Worm (Caenorhabditis elegans): ENCODE results near the gene fbxb-47.
"Not testable (repeated sequence)": the region's sequence is repeated elsewhere in the genome, so short reads cannot be mapped to it uniquely, and the experiment has no call there.

DNA sequence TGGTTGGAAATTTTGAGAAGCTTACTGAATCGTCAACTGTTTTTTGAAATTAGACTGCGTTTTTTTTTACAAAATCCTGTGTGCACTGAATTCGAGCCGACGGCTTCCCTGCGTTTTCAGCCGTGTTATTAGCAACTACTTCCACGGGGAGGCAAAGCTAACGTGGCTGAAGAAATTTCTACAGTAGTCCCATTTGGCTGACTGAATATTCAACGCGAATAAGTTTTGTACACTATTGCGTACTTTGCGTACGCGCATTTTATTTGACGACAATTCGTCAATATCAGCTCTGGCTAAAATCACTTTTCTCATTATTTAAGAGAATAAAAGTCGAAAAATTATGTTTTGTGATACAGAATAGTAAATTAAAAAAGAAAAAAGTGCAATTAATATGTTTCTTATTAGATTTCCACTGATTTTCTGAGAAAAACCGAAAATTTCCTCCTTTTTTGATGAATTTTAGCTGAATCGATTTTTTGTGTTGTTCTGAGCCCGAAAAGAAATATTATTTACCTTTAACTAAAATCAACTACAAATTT, 41.9 kb downstream of the fbxb-47 start:
- TF ChIP-seq somi-1 (GFP tag; optimal IDR thresholded peaks at IDR 0.05); bed-2 (GFP tag; IDR thresholded peaks at IDR 0.05); him-1 (tag; optimal IDR thresholded peaks at IDR 0.05); ztf-22 (GFP tag; optimal IDR thresholded peaks at IDR 0.05); dpl-1 (GFP tag; optimal IDR thresholded peaks at IDR 0.05); hlh-26 (GFP tag; conservative IDR thresholded peaks at IDR 0.05); F22D6.2 (tag; optimal IDR thresholded peaks at IDR 0.05); B0261.1 (tag; optimal IDR thresholded peaks at IDR 0.05); die-1 (tag; optimal IDR thresholded peaks at IDR 0.05); rpc-1 (optimal IDR thresholded peaks at IDR 0.05); rpc-1 (tag; optimal IDR thresholded peaks at IDR 0.05); cebp-1 (GFP tag; IDR thresholded peaks at IDR 0.05); cebp-1 (tag; optimal IDR thresholded peaks at IDR 0.05); Y67H2A.10 (GFP tag; conservative IDR thresholded peaks at IDR 0.05); lsy-27 (tag; optimal IDR thresholded peaks at IDR 0.05; ENCODE audit: borderline replicate concordance, insufficient read depth): not testable (repeated sequence)
- TF ChIP-seq let-607 (tag; optimal IDR thresholded peaks at IDR 0.05): peak in 1 of 2 experiments; percentile 28
